Worm (Caenorhabditis elegans) whole organism, L4 larva: ENCODE data around the gene cpg-2.

Source experiments
- D1046.2 ChIP-seq: fragments of 200-800 bp; sonication (Bioruptor generic); IDR thresholded peaks from 2 replicates; pipeline ENCODE4 v1.3.6; 2022; ENCODE audit warnings: missing genetic modification characterization, missing compliant biosample characterization
- F10B5.3 ChIP-seq: sonication (generic microtip); optimal IDR thresholded peaks from 2 replicates; lab custom pipeline; 2016; ENCODE audit warnings: mild to moderate bottlenecking, missing genetic modification characterization, missing compliant biosample characterization
- F49E8.2 ChIP-seq: sonication (generic microtip); optimal IDR thresholded peaks from 2 replicates; lab custom pipeline; 2016; ENCODE audit warnings: missing compliant biosample characterization, mild to moderate bottlenecking, missing genetic modification characterization, borderline replicate concordance
- T26A8.4 ChIP-seq: fragments of 200-800 bp; sonication (Bioruptor generic); IDR thresholded peaks from 2 replicates; pipeline ENCODE4 v1.3.6; 2022; ENCODE audit warnings: missing genetic modification characterization, missing compliant biosample characterization
- Y105C5A.15 ChIP-seq: fragments of 200-800 bp; sonication (Bioruptor generic); IDR thresholded peaks from 2 replicates; pipeline ENCODE4 v1.3.6; 2022; ENCODE audit warnings: missing genetic modification characterization, missing compliant biosample characterization
- ZK546.5 ChIP-seq, 2 experiments: sonication (generic microtip); optimal IDR thresholded peaks; 2 replicates each; lab custom pipeline; 2017; ENCODE audit warnings: missing biosample characterization in 2 of 2, missing genetic modification characterization in 2 of 2
- arid-1 ChIP-seq: fragments of 200-800 bp; sonication (Bioruptor generic); conservative IDR thresholded peaks from 2 replicates; pipeline ENCODE4 v1.3.6; 2022; ENCODE audit warnings: missing genetic modification reagents, missing genetic modification characterization, missing compliant biosample characterization
- attf-4 ChIP-seq: sonication (generic microtip); optimal IDR thresholded peaks from 3 replicates; lab custom pipeline; 2017; ENCODE audit warnings: missing biosample characterization, missing genetic modification characterization
- ceh-44 ChIP-seq: fragments of 200-800 bp; sonication (Bioruptor generic); IDR thresholded peaks from 2 replicates; pipeline ENCODE4 v1.3.6; 2022; ENCODE audit warnings: missing genetic modification reagents, missing genetic modification characterization, missing compliant biosample characterization
- daf-16 ChIP-seq, 3 experiments: sonication (generic microtip); optimal IDR thresholded peaks; 2 replicates each; lab custom pipeline; 2016 to 2017; ENCODE audit warnings: missing genetic modification characterization in 3 of 3, missing genetic modification reagents in 3 of 3, mild to moderate bottlenecking in 2 of 3, missing compliant biosample characterization in 2 of 3, missing biosample characterization in 1 of 3, moderate library complexity in 1 of 3
- daf-8 ChIP-seq: fragments of 200-800 bp; sonication (Bioruptor generic); IDR thresholded peaks from 2 replicates; pipeline ENCODE4 v1.3.6; 2022; ENCODE audit warnings: missing genetic modification characterization, missing compliant biosample characterization
- dmd-6 ChIP-seq: fragments of 200-800 bp; sonication (Bioruptor generic); IDR thresholded peaks from 2 replicates; pipeline ENCODE4 v1.3.6; 2022; ENCODE audit warnings: missing genetic modification reagents, missing genetic modification characterization, missing compliant biosample characterization
- dmd-8 ChIP-seq: fragments of 200-800 bp; sonication (Bioruptor generic); IDR thresholded peaks from 2 replicates; pipeline ENCODE4 v1.3.6; 2022; ENCODE audit warnings: missing genetic modification characterization, missing compliant biosample characterization
- dpl-1 ChIP-seq: fragments of 150-350 bp; optimal IDR thresholded peaks from 2 replicates; lab custom pipeline; 2014; ENCODE audit warnings: missing biosample characterization, missing genetic modification reagents, missing genetic modification characterization
- dve-1 ChIP-seq: sonication (generic microtip); optimal IDR thresholded peaks from 2 replicates; lab custom pipeline; 2017; ENCODE audit warnings: antibody characterized with exemption, mild to moderate bottlenecking, missing genetic modification characterization, missing compliant biosample characterization; ENCODE audit not compliant: insufficient read depth
- egl-27 ChIP-seq: sonication (generic microtip); optimal IDR thresholded peaks from 3 replicates; lab custom pipeline; 2017; ENCODE audit warnings: missing biosample characterization, missing genetic modification reagents, missing genetic modification characterization
- egl-43 ChIP-seq: fragments of 200-800 bp; sonication (Bioruptor generic); IDR thresholded peaks from 2 replicates; pipeline ENCODE4 v1.3.6; 2022; ENCODE audit warnings: missing genetic modification reagents, missing genetic modification characterization, missing compliant biosample characterization
- fkh-10 ChIP-seq: fragments of 150-350 bp; optimal IDR thresholded peaks from 2 replicates; lab custom pipeline; 2014; ENCODE audit warnings: missing biosample characterization, missing genetic modification reagents, missing genetic modification characterization
- fos-1 ChIP-seq: fragments of 150-350 bp; optimal IDR thresholded peaks from 2 replicates; lab custom pipeline; 2014; ENCODE audit warnings: missing biosample characterization, missing genetic modification characterization
- gei-8 ChIP-seq: fragments of 200-800 bp; sonication (Bioruptor generic); optimal IDR thresholded peaks from 2 replicates; lab custom pipeline; 2018; ENCODE audit warnings: mild to moderate bottlenecking, missing genetic modification characterization, missing compliant biosample characterization
- hlh-11 ChIP-seq: fragments of 200-800 bp; sonication (Bioruptor generic); optimal IDR thresholded peaks from 2 replicates; lab custom pipeline; 2018; ENCODE audit warnings: mild to moderate bottlenecking, missing genetic modification characterization, missing compliant biosample characterization
- hlh-30 ChIP-seq: sonication (generic microtip); optimal IDR thresholded peaks from 2 replicates; lab custom pipeline; 2017; ENCODE audit warnings: antibody characterized with exemption, mild to moderate bottlenecking, missing genetic modification characterization, missing compliant biosample characterization; ENCODE audit not compliant: insufficient read depth
- lin-13 ChIP-seq: fragments of 150-350 bp; optimal IDR thresholded peaks from 2 replicates; lab custom pipeline; 2014; ENCODE audit warnings: missing biosample characterization, missing genetic modification reagents, missing genetic modification characterization
- lin-15B ChIP-seq: fragments of 150-350 bp; sonication (generic microtip); optimal IDR thresholded peaks from 3 replicates; lab custom pipeline; 2014; ENCODE audit warnings: missing biosample characterization, missing genetic modification characterization
- lin-29 ChIP-seq: fragments of 200-800 bp; sonication (Bioruptor generic); IDR thresholded peaks from 2 replicates; pipeline ENCODE4 v1.3.6; 2022; ENCODE audit warnings: missing genetic modification reagents, missing genetic modification characterization, missing compliant biosample characterization
- lin-39 ChIP-seq: fragments of 150-350 bp; optimal IDR thresholded peaks from 2 replicates; lab custom pipeline; 2014; ENCODE audit warnings: missing biosample characterization, missing genetic modification reagents, missing genetic modification characterization
- lir-3 ChIP-seq: sonication (generic microtip); optimal IDR thresholded peaks from 2 replicates; lab custom pipeline; 2016; ENCODE audit warnings: mild to moderate bottlenecking, missing genetic modification characterization, missing compliant biosample characterization
- lsy-2 ChIP-seq, 2 experiments: fragments of 150-350 bp in 1 of 2; sonication (generic microtip) in 1 of 2; optimal IDR thresholded peaks; 2 replicates each; lab custom pipeline; 2014 to 2017; ENCODE audit warnings: missing biosample characterization in 2 of 2, missing genetic modification characterization in 2 of 2
- mdt-29 ChIP-seq: fragments of 200-800 bp; sonication (Bioruptor generic); IDR thresholded peaks from 2 replicates; pipeline ENCODE4 v1.3.6; 2022; ENCODE audit warnings: missing genetic modification reagents, missing genetic modification characterization, missing compliant biosample characterization
- mes-2 ChIP-seq: sonication (generic microtip); optimal IDR thresholded peaks from 2 replicates; lab custom pipeline; 2016; ENCODE audit warnings: missing genotype, mild to moderate bottlenecking, missing genetic modification characterization, missing compliant biosample characterization; ENCODE audit not compliant: poor library complexity, severe bottlenecking
- mxl-3 ChIP-seq: fragments of 200-800 bp; sonication (Bioruptor generic); optimal IDR thresholded peaks from 2 replicates; lab custom pipeline; 2018; ENCODE audit warnings: mild to moderate bottlenecking, missing genetic modification characterization, missing compliant biosample characterization
- nhr-102 ChIP-seq: sonication (generic microtip); optimal IDR thresholded peaks from 2 replicates; lab custom pipeline; 2016; ENCODE audit warnings: mild to moderate bottlenecking, missing genetic modification characterization, moderate library complexity, missing compliant biosample characterization
- nhr-25 ChIP-seq: sonication (generic microtip); optimal IDR thresholded peaks from 2 replicates; lab custom pipeline; 2017; ENCODE audit warnings: missing genetic modification characterization, mild to moderate bottlenecking, missing compliant biosample characterization, antibody characterized with exemption, moderate library complexity, borderline replicate concordance; ENCODE audit not compliant: insufficient read depth
- nhr-76 ChIP-seq: fragments of 150-350 bp; optimal IDR thresholded peaks from 2 replicates; lab custom pipeline; 2014; ENCODE audit warnings: missing biosample characterization, missing genetic modification characterization
- nhr-77 ChIP-seq: fragments of 150-350 bp; optimal IDR thresholded peaks from 2 replicates; lab custom pipeline; 2014; ENCODE audit warnings: missing biosample characterization, missing genetic modification characterization
- php-3 ChIP-seq: fragments of 200-800 bp; sonication (Bioruptor generic); IDR thresholded peaks from 2 replicates; pipeline ENCODE4 v1.3.6; 2022; ENCODE audit warnings: missing genetic modification reagents, missing genetic modification characterization, missing compliant biosample characterization
- pqm-1 ChIP-seq: sonication (generic microtip); optimal IDR thresholded peaks from 2 replicates; lab custom pipeline; 2017; ENCODE audit warnings: missing biosample characterization, missing genetic modification characterization
- rbr-2 ChIP-seq: sonication (generic microtip); optimal IDR thresholded peaks from 2 replicates; lab custom pipeline; 2016; ENCODE audit warnings: missing genotype, missing genetic modification characterization, missing compliant biosample characterization
- saeg-2 ChIP-seq: fragments of 200-800 bp; sonication (Bioruptor generic); IDR thresholded peaks from 2 replicates; pipeline ENCODE4 v1.3.6; 2022; ENCODE audit warnings: missing genetic modification reagents, missing genetic modification characterization, missing compliant biosample characterization
- spr-3 ChIP-seq: fragments of 200-800 bp; sonication (Bioruptor generic); optimal IDR thresholded peaks from 2 replicates; lab custom pipeline; 2018; ENCODE audit warnings: mild to moderate bottlenecking, missing genetic modification characterization, missing compliant biosample characterization
- tag-97 ChIP-seq: fragments of 200-800 bp; sonication (Bioruptor generic); IDR thresholded peaks from 2 replicates; pipeline ENCODE4 v1.3.6; 2022; ENCODE audit warnings: missing genetic modification characterization, missing compliant biosample characterization
- unc-130 ChIP-seq: sonication (generic microtip); optimal IDR thresholded peaks from 2 replicates; lab custom pipeline; 2016; ENCODE audit warnings: missing genetic modification reagents, missing genetic modification characterization, missing compliant biosample characterization
- unc-39 ChIP-seq: sonication (generic microtip); optimal IDR thresholded peaks from 2 replicates; lab custom pipeline; 2017; ENCODE audit warnings: missing biosample characterization, missing genetic modification characterization
- unc-62 ChIP-seq, 3 experiments: fragments of 150-350 bp in 1 of 3; sonication (generic microtip); optimal IDR thresholded peaks in 2 of 3; peaks in 1 of 3; 1 replicate in 1 of 3; 2 replicates in 2 of 3; lab custom pipeline; 2014 to 2017; ENCODE audit warnings: missing biosample characterization in 3 of 3, missing genetic modification characterization in 3 of 3, missing genetic modification reagents in 3 of 3, missing genotype in 1 of 3
- vab-7 ChIP-seq: fragments of 200-800 bp; sonication (Bioruptor generic); IDR thresholded peaks from 2 replicates; pipeline ENCODE4 v1.3.6; 2022; ENCODE audit warnings: missing genetic modification reagents, missing genetic modification characterization, missing compliant biosample characterization
- zfp-2 ChIP-seq: sonication (generic microtip); optimal IDR thresholded peaks from 2 replicates; lab custom pipeline; 2016; ENCODE audit warnings: mild to moderate bottlenecking, missing genetic modification characterization, missing compliant biosample characterization
- ztf-7 ChIP-seq: fragments of 150-350 bp; optimal IDR thresholded peaks from 2 replicates; lab custom pipeline; 2014; ENCODE audit warnings: missing biosample characterization, missing genetic modification characterization

Gene cpg-2

ce11 chrIII:7142172-7142601 is 38.4 kb upstream of the cpg-2 start (continued):
- TF ChIP-seq lin-39: no peak
- peak; percentile 28 for TF ChIP-seq rbr-2 (tag; lab: Kevin White, UChicago)
- peak; percentile 68 for TF ChIP-seq F49E8.2
- TF ChIP-seq ceh-44: peak; percentile 61; the same call in 1 of the 2 replicates
- peak; percentile 62 for TF ChIP-seq arid-1 (GFP tag; lab: Robert Waterston, UW)
- no peak for TF ChIP-seq lin-29 (GFP tag; lab: Robert Waterston, UW)

ce11 chrIII:7141285-7141715 is 37.5 kb upstream of the cpg-2 start:
- peak; percentile 22 for TF ChIP-seq egl-27 (tag; lab: Kevin White, UChicago)
- peak; percentile 91 for TF ChIP-seq T26A8.4 (GFP tag; lab: Robert Waterston, UW)
- TF ChIP-seq hlh-11: peak; percentile 73
- TF ChIP-seq unc-130 (GFP tag; lab: Kevin White, UChicago): peak; percentile 24
- no peak for TF ChIP-seq daf-8
- peak; percentile 72 for TF ChIP-seq hlh-30
- TF ChIP-seq nhr-102: peak; percentile 81
- no peak for TF ChIP-seq dmd-8 (GFP tag; lab: Robert Waterston, UW)
- TF ChIP-seq unc-62 (GFP tag; optimal IDR thresholded peaks at IDR 0.05 in 1 of 2; lab: Kevin White, UChicago): peak in 1 of 2 experiments; percentile 59
- no peak for TF ChIP-seq unc-62 (tag; optimal IDR thresholded peaks at IDR 0.05; lab: Kevin White, UChicago)
- no peak for TF ChIP-seq zfp-2
- TF ChIP-seq mdt-29 (GFP tag; lab: Robert Waterston, UW): peak; percentile 84; the same call in 1 of the 2 replicates
- TF ChIP-seq nhr-25: no peak
- peak; percentile 52 for TF ChIP-seq spr-3 (GFP tag; lab: Kevin White, UChicago)
- peak; percentile 54 for TF ChIP-seq egl-43
- TF ChIP-seq lir-3 (tag; lab: Kevin White, UChicago): no peak
- TF ChIP-seq lin-13 (GFP tag; lab: Kevin White, UChicago): peak; percentile 54
- peak; percentile 36; the same call in 1 of the 2 replicates for TF ChIP-seq vab-7 (GFP tag; lab: Robert Waterston, UW)
- peak; percentile 28 for TF ChIP-seq lin-15B (tag; lab: Kevin White, UChicago)
- no peak for TF ChIP-seq unc-39 (tag; lab: Kevin White, UChicago)
- peak; percentile 68 for TF ChIP-seq mxl-3 (GFP tag; lab: Kevin White, UChicago)
- TF ChIP-seq lsy-2 (tag; optimal IDR thresholded peaks at IDR 0.05; lab: Kevin White, UChicago): peak in 1 of 2 experiments; percentile 71
- no peak for TF ChIP-seq lin-29 (GFP tag; lab: Robert Waterston, UW)
- peak; percentile 22 for TF ChIP-seq F10B5.3 (tag; lab: Kevin White, UChicago)
- peak; percentile 87 for TF ChIP-seq mes-2 (tag; lab: Kevin White, UChicago)
- peak; percentile 50 to 53 for TF ChIP-seq daf-16 (GFP tag; optimal IDR thresholded peaks at IDR 0.05; lab: Kevin White, UChicago)
- TF ChIP-seq daf-16 (tag; optimal IDR thresholded peaks at IDR 0.05; lab: Kevin White, UChicago): peak; percentile 78
- TF ChIP-seq php-3 (GFP tag; lab: Robert Waterston, UW): peak; percentile 89
- no peak for TF ChIP-seq saeg-2
- TF ChIP-seq nhr-77 (tag; lab: Kevin White, UChicago): peak; percentile 36
- peak; percentile 70 for TF ChIP-seq arid-1 (GFP tag; lab: Robert Waterston, UW)
- 0 out of 2 replicates have a peak, but pooled peaks have one; percentile 58 for TF ChIP-seq D1046.2
- no peak for TF ChIP-seq tag-97 (GFP tag; lab: Robert Waterston, UW)
- peak; percentile 97 for TF ChIP-seq dve-1
- TF ChIP-seq ceh-44: no peak
- TF ChIP-seq ztf-7: peak; percentile 38
- TF ChIP-seq attf-4 (tag; lab: Kevin White, UChicago): no peak
- peak; percentile 53 for TF ChIP-seq pqm-1 (tag; lab: Kevin White, UChicago)
- peak in 1 of 2 experiments; percentile 25 for TF ChIP-seq ZK546.5 (tag; optimal IDR thresholded peaks at IDR 0.05; lab: Kevin White, UChicago)
- TF ChIP-seq dpl-1 (GFP tag; lab: Kevin White, UChicago): peak; percentile 33
- 0 out of 2 replicates have a peak, but pooled peaks have one; percentile 59 for TF ChIP-seq Y105C5A.15 (GFP tag; lab: Robert Waterston, UW)
- TF ChIP-seq gei-8: no peak
- TF ChIP-seq fos-1 (tag; lab: Kevin White, UChicago): no peak
- no peak for TF ChIP-seq fkh-10 (GFP tag; lab: Kevin White, UChicago)
- TF ChIP-seq nhr-76 (tag; lab: Kevin White, UChicago): no peak
- peak; percentile 70 for TF ChIP-seq dmd-6 (GFP tag; lab: Robert Waterston, UW)
